Fruit fly (Drosophila melanogaster) Kc167 (cell line): ENCODE results near the gene Ubi-p5E.

Experiments
- Myc ChIP-seq: fragments of >200 bp; optimal IDR thresholded peaks from 2 replicates; lab custom pipeline; 2017; ENCODE audit warnings: missing external identifiers
- h ChIP-seq: fragments of >200 bp; optimal IDR thresholded peaks from 3 replicates; lab custom pipeline; 2018; ENCODE audit warnings: missing external identifiers
- insv ChIP-seq: fragments of >200 bp; optimal IDR thresholded peaks from 3 replicates; lab custom pipeline; 2018; ENCODE audit warnings: missing external identifiers
- psq ChIP-seq: fragments of >200 bp; optimal IDR thresholded peaks from 2 replicates; lab custom pipeline; 2017; ENCODE audit warnings: missing external identifiers
- ttk ChIP-seq: sonication (Bioruptor generic); optimal IDR thresholded peaks from 2 replicates; lab custom pipeline; 2017; ENCODE audit warnings: missing external identifiers

DNA sequence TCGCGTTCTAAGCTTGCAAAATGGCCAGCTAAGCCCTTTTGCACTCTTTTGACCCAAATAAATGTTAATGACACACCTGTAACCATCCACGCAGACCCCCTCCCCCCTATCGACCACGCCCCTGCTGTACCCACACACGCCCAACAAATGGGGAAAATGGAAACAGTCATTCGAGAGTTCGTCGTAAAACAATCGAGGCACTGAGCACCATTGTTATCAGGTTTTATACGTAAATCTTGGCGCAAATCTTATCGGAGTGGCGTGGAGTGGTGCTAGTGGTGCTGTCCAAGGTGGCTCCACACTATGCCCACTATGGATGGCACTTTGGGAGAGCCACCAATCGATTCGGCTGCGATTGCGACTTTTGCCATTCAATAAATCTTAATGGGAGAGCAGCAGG is 15.0 kb downstream of the Ubi-p5E start:
- TF ChIP-seq h (lab: Kevin White, UChicago) (no peak), ttk (lab: Kevin White, UChicago) (no peak), psq (lab: Kevin White, UChicago) (no peak), insv (lab: Kevin White, UChicago) (no peak), Myc (lab: Kevin White, UChicago) (no peak)
